Worm (Caenorhabditis elegans): ENCODE results near the gene ZC168.2.

- TF ChIP-seq ZK337.2 (GFP tag; IDR thresholded peaks at IDR 0.05) (no peak), skn-1 (tag; optimal IDR thresholded peaks at IDR 0.05) (no peak)
These were observed 29.9 kb downstream of the ZC168.2 start, which contains the start of the genes T25B9.4 and T25B9.6 for ce11 chrIV:10757616-10758193.
